Fruit fly (Drosophila melanogaster) whole organism, embryonic: ENCODE measurements around the gene CG12017.

Source experiments
- CG10654 ChIP-seq: fragments of 200-800 bp; sonication (Bioruptor generic); optimal IDR thresholded peaks from 2 replicates; lab custom pipeline; 2016; ENCODE audit warnings: missing biosample characterization, missing genetic modification characterization
- CG10959 ChIP-seq: fragments of 200-800 bp; sonication (Bioruptor generic); IDR thresholded peaks from 2 replicates; pipeline ENCODE4 v1.3.6; 2022; ENCODE audit warnings: missing biosample characterization, missing genetic modification characterization
- CG12769 ChIP-seq: fragments of 200-800 bp; sonication (Bioruptor generic); optimal IDR thresholded peaks from 2 replicates; lab custom pipeline; 2019; ENCODE audit warnings: missing biosample characterization, mild to moderate bottlenecking, missing genetic modification characterization, moderate library complexity
- CG13894 ChIP-seq: fragments of 200-800 bp; sonication (Bioruptor generic); optimal IDR thresholded peaks from 3 replicates; lab custom pipeline; 2018; ENCODE audit warnings: missing biosample characterization, mild to moderate bottlenecking, missing genetic modification characterization, moderate library complexity
- CG17359 ChIP-seq: fragments of 200-800 bp; sonication (Bioruptor generic); optimal IDR thresholded peaks from 3 replicates; lab custom pipeline; 2018; ENCODE audit warnings: missing biosample characterization, mild to moderate bottlenecking, missing genetic modification characterization, moderate library complexity
- CG17361 ChIP-seq: fragments of 200-800 bp; sonication (Bioruptor generic); IDR thresholded peaks from 3 replicates; pipeline ENCODE4 v1.3.6; 2022; ENCODE audit warnings: missing biosample characterization, missing genetic modification characterization
- CG1792 ChIP-seq: fragments of 200-800 bp; sonication (Bioruptor generic); optimal IDR thresholded peaks from 2 replicates; lab custom pipeline; 2016; ENCODE audit warnings: missing biosample characterization, missing genetic modification characterization
- CG2129 ChIP-seq: fragments of 200-800 bp; sonication (Bioruptor generic); IDR thresholded peaks from 2 replicates; pipeline ENCODE4 v1.3.6; 2022; ENCODE audit warnings: missing biosample characterization, missing genetic modification characterization; ENCODE audit not compliant: partially characterized antibody
- CG2889 ChIP-seq: fragments of 200-800 bp; sonication (Bioruptor generic); IDR thresholded peaks from 3 replicates; pipeline ENCODE4 v1.3.6; 2022; ENCODE audit warnings: missing biosample characterization, missing genetic modification characterization
- CG31388 ChIP-seq: fragments of 200-800 bp; sonication (Bioruptor generic); optimal IDR thresholded peaks from 2 replicates; lab custom pipeline; 2016; ENCODE audit warnings: missing biosample characterization, missing genetic modification characterization
- CG33557 ChIP-seq: fragments of 200-800 bp; sonication (Bioruptor generic); optimal IDR thresholded peaks from 2 replicates; lab custom pipeline; 2019; ENCODE audit warnings: missing biosample characterization, mild to moderate bottlenecking, missing genetic modification characterization, moderate library complexity
- CG3407 ChIP-seq: fragments of 200-800 bp; sonication (Bioruptor generic); optimal IDR thresholded peaks from 2 replicates; lab custom pipeline; 2018; ENCODE audit warnings: missing biosample characterization, mild to moderate bottlenecking, missing genetic modification characterization
- CG3847 ChIP-seq: fragments of 200-800 bp; sonication (Bioruptor generic); IDR thresholded peaks from 2 replicates; pipeline ENCODE4 v1.3.6; 2022; ENCODE audit warnings: missing biosample characterization, missing genetic modification characterization
- CG6654 ChIP-seq: fragments of 200-800 bp; sonication (Bioruptor generic); optimal IDR thresholded peaks from 2 replicates; lab custom pipeline; 2017; ENCODE audit warnings: missing biosample characterization, mild to moderate bottlenecking, missing genetic modification characterization
- CG7987 ChIP-seq: fragments of 200-800 bp; sonication (Bioruptor generic); optimal IDR thresholded peaks from 2 replicates; lab custom pipeline; 2018; ENCODE audit warnings: missing biosample characterization, mild to moderate bottlenecking, missing genetic modification characterization, moderate library complexity
- CG8281 ChIP-seq: fragments of 200-800 bp; sonication (Bioruptor generic); optimal IDR thresholded peaks from 2 replicates; lab custom pipeline; 2018; ENCODE audit warnings: missing biosample characterization, mild to moderate bottlenecking, missing genetic modification characterization, moderate library complexity
- CG8924 ChIP-seq: fragments of 200-800 bp; optimal IDR thresholded peaks from 3 replicates; lab custom pipeline; 2019; ENCODE audit warnings: missing biosample characterization, mild to moderate bottlenecking, missing genetic modification characterization, moderate library complexity
- CG9215 ChIP-seq: fragments of 200-800 bp; sonication (Bioruptor generic); IDR thresholded peaks from 2 replicates; pipeline ENCODE4 v1.3.6; 2022; ENCODE audit warnings: missing biosample characterization, missing genetic modification characterization
- CG9609 ChIP-seq: fragments of 200-800 bp; sonication (Bioruptor generic); optimal IDR thresholded peaks from 3 replicates; lab custom pipeline; 2016; ENCODE audit warnings: missing biosample characterization, missing genetic modification characterization
- CG9817 ChIP-seq: fragments of 200-800 bp; sonication (Bioruptor generic); optimal IDR thresholded peaks from 2 replicates; lab custom pipeline; 2018; ENCODE audit warnings: missing biosample characterization, mild to moderate bottlenecking, missing genetic modification characterization, moderate library complexity
- Doc3 ChIP-seq: fragments of 200-800 bp; sonication (Bioruptor generic); IDR thresholded peaks from 3 replicates; pipeline ENCODE4 v1.3.6; 2022; ENCODE audit warnings: missing biosample characterization, missing genetic modification characterization; ENCODE audit not compliant: partially characterized antibody
- Dref ChIP-seq: fragments of 200-800 bp; sonication (Bioruptor generic); IDR thresholded peaks from 2 replicates; pipeline ENCODE4 v1.3.6; 2022; ENCODE audit warnings: missing biosample characterization, missing genetic modification characterization
- E2f1 ChIP-seq: fragments of 200-800 bp; sonication (Bioruptor generic); IDR thresholded peaks from 2 replicates; pipeline ENCODE4 v1.3.6; 2022; ENCODE audit warnings: missing biosample characterization, missing genetic modification characterization
- Elba2 ChIP-seq: fragments of 200-800 bp; sonication (Bioruptor generic); optimal IDR thresholded peaks from 3 replicates; lab custom pipeline; 2016; ENCODE audit warnings: missing biosample characterization, missing genetic modification characterization
- Ets97D ChIP-seq: fragments of 200-800 bp; sonication (Bioruptor generic); optimal IDR thresholded peaks from 3 replicates; lab custom pipeline; 2016; ENCODE audit warnings: missing biosample characterization, missing genetic modification characterization
- Fer2 ChIP-seq: fragments of 200-800 bp; sonication (Bioruptor generic); optimal IDR thresholded peaks from 2 replicates; lab custom pipeline; 2018; ENCODE audit warnings: missing biosample characterization, mild to moderate bottlenecking, missing genetic modification characterization, moderate library complexity
- HmgD ChIP-seq: fragments of 200-800 bp; sonication (Bioruptor generic); optimal IDR thresholded peaks from 3 replicates; lab custom pipeline; 2016; ENCODE audit warnings: missing biosample characterization, missing genetic modification characterization
- Lpt ChIP-seq: fragments of >200 bp; optimal IDR thresholded peaks from 2 replicates; lab custom pipeline; 2018; ENCODE audit warnings: missing biosample characterization, missing genetic modification characterization
- NfI ChIP-seq: fragments of 200-800 bp; sonication (Bioruptor generic); optimal IDR thresholded peaks from 3 replicates; lab custom pipeline; 2018; ENCODE audit warnings: missing biosample characterization, mild to moderate bottlenecking, missing genetic modification characterization, moderate library complexity
- Scr ChIP-seq: fragments of 200-800 bp; sonication (Bioruptor generic); IDR thresholded peaks from 2 replicates; pipeline ENCODE4 v1.3.6; 2022; ENCODE audit warnings: missing biosample characterization, missing genetic modification characterization; ENCODE audit not compliant: partially characterized antibody
- Sox100B ChIP-seq: fragments of 200-800 bp; sonication (Bioruptor generic); optimal IDR thresholded peaks from 3 replicates; lab custom pipeline; 2018; ENCODE audit warnings: missing biosample characterization, mild to moderate bottlenecking, missing genetic modification characterization
- bcd ChIP-seq: fragments of 200-800 bp; sonication (Bioruptor generic); optimal IDR thresholded peaks from 2 replicates; lab custom pipeline; 2017; ENCODE audit warnings: missing biosample characterization, mild to moderate bottlenecking, missing genetic modification characterization
- dmrt99B ChIP-seq: fragments of 200-800 bp; sonication (Bioruptor generic); optimal IDR thresholded peaks from 2 replicates; lab custom pipeline; 2018; ENCODE audit warnings: missing biosample characterization, mild to moderate bottlenecking, missing genetic modification characterization, moderate library complexity
- ems ChIP-seq: fragments of 200-800 bp; sonication (Bioruptor generic); optimal IDR thresholded peaks from 3 replicates; lab custom pipeline; 2016; ENCODE audit warnings: missing biosample characterization, missing genetic modification characterization
- eve ChIP-seq, 2 experiments: fragments of >200 bp; optimal IDR thresholded peaks; 2 replicates each; lab custom pipeline; 2017; ENCODE audit warnings: missing biosample characterization in 2 of 2, missing genetic modification characterization in 2 of 2
- fd64A ChIP-seq: fragments of 200-800 bp; sonication (Bioruptor generic); optimal IDR thresholded peaks from 3 replicates; lab custom pipeline; 2018; ENCODE audit warnings: missing biosample characterization, mild to moderate bottlenecking, missing genetic modification characterization
- gem ChIP-seq: fragments of 200-800 bp; sonication (Bioruptor generic); optimal IDR thresholded peaks from 2 replicates; lab custom pipeline; 2019; ENCODE audit warnings: missing biosample characterization, mild to moderate bottlenecking, missing genetic modification characterization, moderate library complexity
- ind ChIP-seq: fragments of 200-800 bp; sonication (Bioruptor generic); optimal IDR thresholded peaks from 3 replicates; lab custom pipeline; 2016; ENCODE audit warnings: missing biosample characterization, missing genetic modification characterization
- lab ChIP-seq: fragments of 200-800 bp; sonication (Bioruptor generic); optimal IDR thresholded peaks from 3 replicates; lab custom pipeline; 2017; ENCODE audit warnings: missing biosample characterization, missing genetic modification characterization, mild to moderate bottlenecking, moderate library complexity, missing genetic modification reagents
- lbe ChIP-seq: fragments of 200-800 bp; sonication (Bioruptor generic); optimal IDR thresholded peaks from 2 replicates; lab custom pipeline; 2016; ENCODE audit warnings: missing biosample characterization, mild to moderate bottlenecking, missing genetic modification characterization
- nerfin-1 ChIP-seq: fragments of 200-800 bp; sonication (Bioruptor generic); optimal IDR thresholded peaks from 3 replicates; lab custom pipeline; 2019; ENCODE audit warnings: missing biosample characterization, mild to moderate bottlenecking, missing genetic modification characterization, moderate library complexity
- p53 ChIP-seq: fragments of 200-800 bp; sonication (Bioruptor generic); optimal IDR thresholded peaks from 2 replicates; lab custom pipeline; 2016; ENCODE audit warnings: missing biosample characterization, missing genetic modification characterization
- run ChIP-seq: fragments of 200-800 bp; sonication (Bioruptor generic); optimal IDR thresholded peaks from 3 replicates; lab custom pipeline; 2018; ENCODE audit warnings: missing biosample characterization, mild to moderate bottlenecking, missing genetic modification characterization
- sd ChIP-seq: fragments of 200-800 bp; sonication (Bioruptor generic); optimal IDR thresholded peaks from 3 replicates; lab custom pipeline; 2018; ENCODE audit warnings: missing biosample characterization, mild to moderate bottlenecking, missing genetic modification characterization, moderate library complexity
- sens ChIP-seq: fragments of 200-800 bp; sonication (Bioruptor generic); peaks from one replicate; lab custom pipeline; 2016; ENCODE audit warnings: missing biosample characterization, missing genetic modification characterization
- so ChIP-seq: fragments of 200-800 bp; sonication (Bioruptor generic); IDR thresholded peaks from 3 replicates; pipeline ENCODE4 v1.3.6; 2022; ENCODE audit warnings: missing biosample characterization, missing genetic modification characterization
- tgo ChIP-seq: fragments of 200-800 bp; sonication (Bioruptor generic); IDR thresholded peaks from 3 replicates; pipeline ENCODE4 v1.3.6; 2022; ENCODE audit warnings: missing biosample characterization, missing genetic modification characterization
- ttk ChIP-seq: fragments of 200-800 bp; sonication (Bioruptor generic); IDR thresholded peaks from 2 replicates; pipeline ENCODE4 v2.1.2; 2022; ENCODE audit warnings: missing biosample characterization, missing genetic modification characterization
- tx ChIP-seq: fragments of 200-800 bp; sonication (Bioruptor generic); optimal IDR thresholded peaks from 2 replicates; lab custom pipeline; 2016; ENCODE audit warnings: missing biosample characterization, missing genetic modification characterization
- wor ChIP-seq: fragments of 200-800 bp; sonication (Bioruptor generic); IDR thresholded peaks from 2 replicates; pipeline ENCODE4 v1.3.6; 2022; ENCODE audit warnings: missing biosample characterization, missing genetic modification characterization

Gene CG12017

dm6 chr3L:3300345-3300744 is 20.3 kb downstream of the CG12017 start (continued):
- peak; percentile 24 for TF ChIP-seq CG9817 (tag; lab: Kevin White, UChicago)
- TF ChIP-seq bcd (GFP tag; lab: Kevin White, UChicago), result peak; percentile 49
- TF ChIP-seq HmgD (GFP tag; lab: Kevin White, UChicago), result no peak
- 0 out of 3 replicates have a peak, but pooled peaks have one; percentile 33 for TF ChIP-seq CG2889 (GFP tag; lab: Robert Waterston, UW)
- no peak for TF ChIP-seq Ets97D (GFP tag; lab: Kevin White, UChicago)
- TF ChIP-seq CG8924, result peak; percentile 30
- TF ChIP-seq CG31388 (GFP tag; lab: Kevin White, UChicago), result no peak
- peak; percentile 71 for TF ChIP-seq lab
- peak; percentile 72 for TF ChIP-seq tgo
- TF ChIP-seq nerfin-1 (tag; lab: Kevin White, UChicago), result peak; percentile 50
- no peak for TF ChIP-seq CG6654 (GFP tag; lab: Kevin White, UChicago)
- TF ChIP-seq Doc3 (GFP tag; lab: Robert Waterston, UW), result no peak
- peak; percentile 53 for TF ChIP-seq wor (GFP tag; lab: Robert Waterston, UW)
- TF ChIP-seq Lpt (GFP tag; lab: Kevin White, UChicago), result no peak
- TF ChIP-seq NfI (GFP tag; lab: Kevin White, UChicago), result peak; percentile 1
- TF ChIP-seq tx (GFP tag; lab: Kevin White, UChicago), result no peak
- TF ChIP-seq fd64A (GFP tag; lab: Kevin White, UChicago), result peak; percentile 19
- 0 out of 2 replicates have a peak, but pooled peaks have one; percentile 38 for TF ChIP-seq CG10959
- no peak for TF ChIP-seq Elba2
- TF ChIP-seq sens (GFP tag; lab: Kevin White, UChicago), result peak; percentile 94
- TF ChIP-seq Sox100B (GFP tag; lab: Kevin White, UChicago), result peak; percentile 61
- peak; percentile 83 for TF ChIP-seq dmrt99B (tag; lab: Kevin White, UChicago)
- TF ChIP-seq lbe (GFP tag; lab: Kevin White, UChicago), result no peak
- peak; percentile 84 for TF ChIP-seq CG17359
- TF ChIP-seq Fer2, result no peak
- TF ChIP-seq E2f1 (GFP tag; lab: Robert Waterston, UW), result no peak
- TF ChIP-seq CG9609, result no peak
- peak; percentile 6 for TF ChIP-seq CG1792 (GFP tag; lab: Kevin White, UChicago)
- TF ChIP-seq CG33557 (GFP tag; lab: Kevin White, UChicago), result peak; percentile 3

- TF ChIP-seq ems (GFP tag; lab: Kevin White, UChicago) (peak; percentile 88), eve (GFP tag; optimal IDR thresholded peaks at IDR 0.05; lab: Kevin White, UChicago) (peak in 1 of 2 experiments; percentile 96), p53 (peak; percentile 75), so (GFP tag; lab: Robert Waterston, UW) (peak; percentile 93), sd (tag; lab: Kevin White, UChicago) (peak; percentile 81), CG1792 (GFP tag; lab: Kevin White, UChicago) (peak; percentile 87), Dref (no peak), CG2129 (GFP tag; lab: Robert Waterston, UW) (no peak), CG10654 (GFP tag; lab: Kevin White, UChicago) (peak; percentile 81), CG7987 (GFP tag; lab: Kevin White, UChicago) (peak; percentile 76), CG3407 (peak; percentile 85), CG13894 (tag; lab: Kevin White, UChicago) (peak; percentile 79), Scr (GFP tag; lab: Robert Waterston, UW) (no peak), CG3847 (GFP tag; lab: Robert Waterston, UW) (peak; percentile 83), Fer2 (peak; percentile 68), ind (GFP tag; lab: Kevin White, UChicago) (peak; percentile 91), CG17361 (GFP tag; lab: Robert Waterston, UW) (peak; percentile 94), CG12769 (tag; lab: Kevin White, UChicago) (peak; percentile 85), gem (tag; lab: Kevin White, UChicago) (peak; percentile 96), wor (GFP tag; lab: Robert Waterston, UW) (peak; percentile 89), CG8281 (tag; lab: Kevin White, UChicago) (peak; percentile 78), run (tag; lab: Kevin White, UChicago) (peak; percentile 90), CG9215 (GFP tag; lab: Robert Waterston, UW) (peak; percentile 69), ttk (GFP tag; lab: Robert Waterston, UW) (peak; percentile 85)
These were observed 21.2 kb downstream of the CG12017 start for dm6 chr3L:3301171-3301738.
